Fruit fly (Drosophila melanogaster): ENCODE results near the gene CG17187.

dm6 chr3R:11269013-11269412 lies 37.3 kb upstream of the CG17187 start:
- TF ChIP-seq Clk (GFP tag; optimal IDR thresholded peaks at IDR 0.05) = no peak
- no peak for TF ChIP-seq CG7045 (GFP tag; optimal IDR thresholded peaks at IDR 0.05)
- TF ChIP-seq ovo (GFP tag; optimal IDR thresholded peaks at IDR 0.05) = no peak
